Fruit fly (Drosophila melanogaster) whole organism, adult: Measurements from ENCODE around the gene Nca.
A peak's percentile ranks its signal among the peaks of the same experiment; 100 is the strongest.

Experiments used
- CG11617 ChIP-seq: fragments of 200-800 bp; sonication (Bioruptor generic); optimal IDR thresholded peaks from 2 replicates; lab custom pipeline; 2017; ENCODE audit warnings: mild to moderate bottlenecking, missing biosample characterization, missing genetic modification reagents, missing genetic modification characterization
- CG12768 ChIP-seq: fragments of 200-800 bp; sonication (Bioruptor generic); optimal IDR thresholded peaks from 2 replicates; lab custom pipeline; 2017; ENCODE audit warnings: missing biosample characterization, missing genetic modification characterization, mild to moderate bottlenecking, moderate library complexity, missing genetic modification reagents
- CG14711 ChIP-seq: fragments of 200-800 bp; sonication (Bioruptor generic); optimal IDR thresholded peaks from 2 replicates; lab custom pipeline; 2018; ENCODE audit warnings: missing biosample characterization, mild to moderate bottlenecking, missing genetic modification characterization, moderate library complexity
- CG1620 ChIP-seq: fragments of 200-800 bp; sonication (Bioruptor generic); optimal IDR thresholded peaks from 2 replicates; lab custom pipeline; 2016; ENCODE audit warnings: missing biosample characterization, missing genetic modification characterization
- CG33017 ChIP-seq: fragments of 200-800 bp; sonication (Bioruptor generic); optimal IDR thresholded peaks from 2 replicates; lab custom pipeline; 2018; ENCODE audit warnings: missing biosample characterization, mild to moderate bottlenecking, missing genetic modification characterization, moderate library complexity
- CG5204 ChIP-seq: fragments of 200-800 bp; sonication (Bioruptor generic); optimal IDR thresholded peaks from 2 replicates; lab custom pipeline; 2016; ENCODE audit warnings: missing biosample characterization, missing genetic modification characterization
- CG7045 ChIP-seq: fragments of 200-800 bp; sonication (Bioruptor generic); optimal IDR thresholded peaks from 2 replicates; lab custom pipeline; 2017; ENCODE audit warnings: missing biosample characterization, mild to moderate bottlenecking, missing genetic modification characterization
- CG7101 ChIP-seq: fragments of 200-800 bp; sonication (Bioruptor generic); optimal IDR thresholded peaks from 2 replicates; lab custom pipeline; 2018; ENCODE audit warnings: missing biosample characterization, mild to moderate bottlenecking, missing genetic modification characterization, moderate library complexity
- Clk ChIP-seq: fragments of 200-800 bp; sonication (Bioruptor generic); optimal IDR thresholded peaks from 2 replicates; lab custom pipeline; 2017; ENCODE audit warnings: missing biosample characterization, missing genetic modification characterization
- Crg-1 ChIP-seq: fragments of 200-800 bp; sonication (Bioruptor generic); optimal IDR thresholded peaks from 2 replicates; lab custom pipeline; 2016; ENCODE audit warnings: missing biosample characterization, missing genetic modification characterization
- Hr96 ChIP-seq: fragments of 200-800 bp; sonication (Bioruptor generic); optimal IDR thresholded peaks from 2 replicates; lab custom pipeline; 2016; ENCODE audit warnings: missing biosample characterization, missing genetic modification characterization
- Mnt ChIP-seq: fragments of 200-800 bp; sonication (Bioruptor generic); optimal IDR thresholded peaks from 2 replicates; lab custom pipeline; 2016; ENCODE audit warnings: missing biosample characterization, mild to moderate bottlenecking, missing genetic modification characterization
- bab1 ChIP-seq: fragments of 200-800 bp; sonication (Bioruptor generic); optimal IDR thresholded peaks from 3 replicates; lab custom pipeline; 2019; ENCODE audit warnings: missing biosample characterization, mild to moderate bottlenecking, missing genetic modification characterization, moderate library complexity
- cic ChIP-seq: fragments of 200-800 bp; sonication (Bioruptor generic); optimal IDR thresholded peaks from 2 replicates; lab custom pipeline; 2017; ENCODE audit warnings: missing biosample characterization, mild to moderate bottlenecking, missing genetic modification characterization, moderate library complexity
- cnc ChIP-seq, 2 experiments: fragments of >200 bp; optimal IDR thresholded peaks; 2 replicates each; lab custom pipeline; 2017
- kay ChIP-seq: fragments of 200-800 bp; sonication (Bioruptor generic); peaks from one replicate; lab custom pipeline; 2016; ENCODE audit warnings: missing biosample characterization, missing genetic modification characterization, borderline replicate concordance
- ovo ChIP-seq: fragments of 200-800 bp; sonication (Bioruptor generic); optimal IDR thresholded peaks from 2 replicates; lab custom pipeline; 2016; ENCODE audit warnings: missing biosample characterization, missing genetic modification characterization
- pad ChIP-seq: fragments of 200-800 bp; sonication (Bioruptor generic); optimal IDR thresholded peaks from 3 replicates; lab custom pipeline; 2017; ENCODE audit warnings: missing biosample characterization, missing genetic modification characterization, mild to moderate bottlenecking, moderate library complexity, missing genetic modification reagents
- toe ChIP-seq: fragments of 200-800 bp; sonication (Bioruptor generic); optimal IDR thresholded peaks from 2 replicates; lab custom pipeline; 2016; ENCODE audit warnings: missing biosample characterization, missing genetic modification characterization

Nca gene

DNA sequence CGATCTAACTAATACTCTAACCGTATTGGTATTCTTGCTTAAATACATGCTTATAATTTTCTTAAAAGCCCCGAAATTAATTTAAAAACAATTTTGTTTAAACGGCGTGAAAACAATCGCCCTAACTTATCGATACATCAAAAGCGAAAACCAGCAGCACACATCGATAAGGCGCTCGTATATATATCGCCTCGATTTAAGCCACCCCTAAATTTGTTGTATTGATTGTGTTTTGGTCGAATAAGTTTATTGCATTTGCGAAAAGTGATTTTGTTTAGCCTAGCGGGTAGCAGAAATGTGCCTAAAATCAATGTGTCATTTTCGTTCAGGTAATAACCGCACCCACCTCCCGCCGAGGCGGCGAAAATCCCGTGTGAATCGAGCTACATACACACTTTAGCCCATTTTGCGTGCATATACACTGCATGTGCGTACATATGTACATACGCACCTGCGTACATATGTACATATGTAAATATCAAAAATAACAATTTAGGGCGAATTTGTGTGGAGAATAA is at the start of gene Nca, which contains the start of gene CG7646:
Gene Nca, plus strand, starts transcription at position 174 of the 518 bp plus-strand sequence.
Gene CG7646, plus strand, starts transcription at position 174 of the 518 bp plus-strand sequence.
- TF ChIP-seq Clk (GFP tag; lab: Kevin White, UChicago) (no peak), CG1620 (GFP tag; lab: Kevin White, UChicago) (no peak), kay (GFP tag; lab: Kevin White, UChicago) (peak; percentile 41), cic (GFP tag; lab: Kevin White, UChicago) (no peak), CG11617 (GFP tag; lab: Kevin White, UChicago) (no peak), CG7101 (tag; lab: Kevin White, UChicago) (no peak), toe (GFP tag; lab: Kevin White, UChicago) (peak; percentile 33), Mnt (GFP tag; lab: Kevin White, UChicago) (peak; percentile 43)

DNA sequence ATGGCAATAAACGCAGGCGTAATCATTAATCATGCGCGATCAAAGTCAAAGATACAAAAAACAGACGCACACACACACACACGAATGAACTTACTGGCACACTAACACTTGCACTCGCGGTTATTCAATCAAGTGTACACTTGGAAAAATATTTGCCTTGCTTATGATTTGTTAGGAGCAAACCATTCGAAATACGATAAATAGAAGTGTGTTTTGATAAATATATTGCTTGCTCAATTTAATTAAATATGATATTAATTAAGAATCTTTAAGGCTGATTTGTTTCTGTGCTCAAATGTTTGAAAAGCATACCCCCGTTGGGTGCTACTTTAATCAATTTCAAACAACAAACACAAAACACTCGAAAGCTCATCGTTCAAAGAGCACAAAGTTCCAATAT is 46.2 kb upstream of the Nca start:
- TF ChIP-seq CG14711: no peak
- no peak for TF ChIP-seq CG5204 (GFP tag; lab: Kevin White, UChicago)
- no peak for TF ChIP-seq bab1
- TF ChIP-seq cnc (optimal IDR thresholded peaks at IDR 0.05; lab: Kevin White, UChicago): no peak

DNA sequence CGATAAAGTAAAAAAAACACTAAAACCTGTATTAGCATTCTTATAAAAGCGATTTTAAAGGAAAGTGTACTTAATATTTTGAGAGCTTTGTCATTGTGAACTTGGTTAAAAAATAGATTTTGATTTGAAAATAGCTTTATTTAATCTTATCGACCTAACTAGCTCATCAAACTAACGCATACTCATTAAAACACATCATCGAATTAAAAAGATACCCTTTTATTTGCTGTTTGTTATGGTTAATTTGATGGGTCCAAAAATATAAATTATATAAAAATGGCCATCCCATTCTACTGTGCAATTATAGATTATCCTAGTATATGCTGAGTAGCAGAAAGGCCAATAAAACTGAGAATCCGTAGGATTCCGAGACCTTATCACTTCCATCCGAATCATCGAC is 40.7 kb upstream of the Nca start, which contains the start of gene CG32219:
Gene CG32219, minus strand, starts transcription at position 101 of the 400 bp plus-strand sequence.
- TF ChIP-seq Mnt (GFP tag; lab: Kevin White, UChicago) (no peak), cnc (optimal IDR thresholded peaks at IDR 0.05; lab: Kevin White, UChicago) (no peak), CG1620 (GFP tag; lab: Kevin White, UChicago) (no peak), CG7045 (no peak), Clk (GFP tag; lab: Kevin White, UChicago) (no peak), CG11617 (GFP tag; lab: Kevin White, UChicago) (no peak), Crg-1 (GFP tag; lab: Kevin White, UChicago) (no peak), cic (GFP tag; lab: Kevin White, UChicago) (no peak), toe (GFP tag; lab: Kevin White, UChicago) (no peak), Hr96 (no peak)

DNA sequence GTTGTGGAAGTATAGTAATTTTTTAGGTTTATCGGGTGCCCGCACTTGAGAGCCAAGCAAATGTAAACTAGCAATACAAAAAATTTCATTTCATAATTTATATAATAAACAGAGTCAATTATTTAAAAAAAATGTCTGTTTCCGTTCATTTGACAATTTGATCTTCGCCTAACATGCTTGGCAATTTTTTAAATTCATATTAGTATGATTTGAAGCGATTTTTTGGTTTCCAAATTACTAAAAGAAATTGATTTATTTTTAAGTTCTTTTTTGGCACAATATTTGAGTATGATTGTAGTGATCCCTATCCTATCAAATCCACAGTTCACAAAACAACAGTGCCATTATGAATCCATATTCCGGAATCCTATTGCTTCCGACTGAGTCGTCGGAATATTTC is 39.8 kb upstream of the Nca start, which contains the start of gene CG34258:
Gene CG34258, minus strand, starts transcription at position 101 of the 400 bp plus-strand sequence.
- TF ChIP-seq CG7045: no peak
- TF ChIP-seq CG7101 (tag; lab: Kevin White, UChicago): no peak
- TF ChIP-seq pad (GFP tag; lab: Kevin White, UChicago): no peak

DNA sequence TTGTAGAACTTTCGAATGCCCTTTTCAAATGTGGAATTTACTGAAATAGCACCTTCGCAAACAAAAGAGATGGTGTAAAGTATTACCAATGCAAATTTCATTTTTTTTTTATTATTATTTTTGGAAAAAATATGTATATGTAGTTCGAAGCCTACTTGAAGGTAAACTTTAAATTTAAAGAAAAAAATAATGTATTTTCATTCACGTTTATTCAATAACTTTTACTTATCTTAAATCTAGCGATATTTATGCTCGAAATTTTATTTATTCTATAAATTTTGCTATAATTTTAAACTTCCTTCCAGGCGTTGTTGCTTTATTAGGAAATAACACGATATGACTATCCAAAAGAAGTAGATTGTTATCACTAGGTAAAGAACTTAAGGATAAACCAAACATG is 39.0 kb upstream of the Nca start, which contains the start of gene CG33710:
Gene CG33710, minus strand, starts transcription at position 101 of the 400 bp plus-strand sequence.
- TF ChIP-seq Hr96: no peak
- TF ChIP-seq CG1620 (GFP tag; lab: Kevin White, UChicago): no peak
- no peak for TF ChIP-seq Mnt (GFP tag; lab: Kevin White, UChicago)
- no peak for TF ChIP-seq Clk (GFP tag; lab: Kevin White, UChicago)

DNA sequence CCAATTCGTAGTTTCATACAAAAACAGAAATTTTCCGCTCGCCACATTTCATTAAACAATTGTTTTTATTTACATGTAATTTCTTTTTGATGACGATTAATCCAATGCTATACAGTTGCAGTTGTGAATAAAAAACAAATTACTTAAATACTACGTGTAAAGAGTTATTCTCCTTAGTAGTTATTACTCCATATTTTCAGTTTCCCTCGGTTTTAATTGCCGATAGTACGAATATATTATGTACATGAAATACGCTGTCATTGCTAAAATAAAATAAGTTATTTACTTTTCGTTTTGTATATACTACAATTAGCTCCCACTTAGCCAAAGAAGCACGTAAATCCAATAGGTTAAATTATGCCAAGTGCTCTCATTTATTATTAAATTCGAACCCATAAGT is 38.1 kb upstream of the Nca start, which contains the start of gene CG42655:
Gene CG42655, minus strand, starts transcription at position 101 of the 400 bp plus-strand sequence.
- TF ChIP-seq pad (GFP tag; lab: Kevin White, UChicago) (no peak), ovo (GFP tag; lab: Kevin White, UChicago) (no peak), CG11617 (GFP tag; lab: Kevin White, UChicago) (no peak), cnc (optimal IDR thresholded peaks at IDR 0.05; lab: Kevin White, UChicago) (no peak), cic (GFP tag; lab: Kevin White, UChicago) (no peak), toe (GFP tag; lab: Kevin White, UChicago) (no peak)

DNA sequence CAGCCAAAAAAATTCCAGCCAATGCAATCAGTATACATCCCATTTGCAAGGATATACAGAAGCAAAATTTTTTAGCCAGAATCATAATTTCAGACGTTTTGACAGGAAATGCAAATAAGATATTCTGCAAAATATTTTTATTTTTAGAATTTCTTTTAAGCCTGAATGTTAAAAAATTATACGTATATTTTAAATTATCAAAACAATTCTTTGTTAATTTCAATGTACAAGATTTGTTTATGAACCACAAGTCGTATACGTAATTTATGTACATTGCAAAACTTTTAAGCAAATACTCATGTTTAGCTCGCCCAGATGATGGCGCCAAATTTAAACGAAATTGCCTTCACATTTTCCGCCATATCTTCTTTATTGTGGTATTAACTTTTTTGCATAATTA is 37.3 kb upstream of the Nca start, which contains the start of gene CG42654:
Gene CG42654, minus strand, starts transcription at position 101 of the 400 bp plus-strand sequence.
- TF ChIP-seq CG12768 (no peak), pad (GFP tag; lab: Kevin White, UChicago) (no peak), cnc (optimal IDR thresholded peaks at IDR 0.05; lab: Kevin White, UChicago) (no peak), CG7045 (no peak), CG14711 (no peak), cic (GFP tag; lab: Kevin White, UChicago) (no peak), Clk (GFP tag; lab: Kevin White, UChicago) (no peak), CG33017 (tag; lab: Kevin White, UChicago) (no peak), ovo (GFP tag; lab: Kevin White, UChicago) (no peak), toe (GFP tag; lab: Kevin White, UChicago) (no peak)

DNA sequence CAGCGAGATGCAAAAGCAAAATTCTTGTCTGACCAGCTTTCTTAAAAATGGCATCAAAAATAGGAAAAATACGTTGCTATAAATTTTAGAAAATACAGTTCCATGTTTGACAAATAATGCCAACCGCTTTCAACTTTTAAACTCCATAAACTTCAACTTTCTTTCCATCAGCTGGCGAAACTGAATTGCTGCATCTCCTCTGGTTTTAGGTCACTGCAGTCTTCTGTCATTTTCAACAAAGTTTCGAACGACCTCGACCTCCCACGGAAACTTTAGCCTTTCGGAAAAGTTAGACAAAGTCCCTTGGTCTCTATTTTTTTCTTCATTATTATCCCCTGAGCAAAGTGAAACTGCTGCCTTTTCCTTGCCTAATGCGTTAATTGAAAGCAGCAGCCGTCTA is 36.0 kb upstream of the Nca start, which contains the start of gene CG42263:
Gene CG42263, minus strand, starts transcription at position 101 of the 400 bp plus-strand sequence.
- TF ChIP-seq CG12768: no peak
